Fruit fly (Drosophila melanogaster) whole organism, prepupa: Measurements from ENCODE around the gene CG12057.

ENCODE experiments used
- CG10631 ChIP-seq: fragments of 200-800 bp; sonication (Bioruptor generic); optimal IDR thresholded peaks from 2 replicates; lab custom pipeline; 2016; ENCODE audit warnings: missing biosample characterization, missing genetic modification characterization
- CG10669 ChIP-seq: fragments of 200-800 bp; sonication (Bioruptor generic); optimal IDR thresholded peaks from 3 replicates; lab custom pipeline; 2018; ENCODE audit warnings: missing biosample characterization, mild to moderate bottlenecking, missing genetic modification characterization, moderate library complexity
- CG11294 ChIP-seq: fragments of 200-800 bp; sonication (Bioruptor generic); IDR thresholded peaks from 2 replicates; pipeline ENCODE4 v1.3.6; 2022; ENCODE audit warnings: missing biosample characterization, missing genetic modification characterization
- CG11902 ChIP-seq: fragments of 200-800 bp; sonication (Bioruptor generic); optimal IDR thresholded peaks from 3 replicates; lab custom pipeline; 2016; ENCODE audit warnings: missing biosample characterization, missing genetic modification characterization
- CG15336 ChIP-seq: fragments of 200-800 bp; sonication (Bioruptor generic); IDR thresholded peaks from 2 replicates; pipeline ENCODE4 v1.3.6; 2022; ENCODE audit warnings: missing biosample characterization, missing genetic modification characterization
- CG16779 ChIP-seq: fragments of 200-800 bp; sonication (Bioruptor generic); optimal IDR thresholded peaks from 3 replicates; lab custom pipeline; 2017; ENCODE audit warnings: missing biosample characterization, mild to moderate bottlenecking, missing genetic modification characterization
- CG3032 ChIP-seq: fragments of 200-800 bp; optimal IDR thresholded peaks from 2 replicates; lab custom pipeline; 2019; ENCODE audit warnings: missing biosample characterization, mild to moderate bottlenecking, missing genetic modification characterization, moderate library complexity
- CG31627 ChIP-seq: fragments of 200-800 bp; sonication (Bioruptor generic); optimal IDR thresholded peaks from 3 replicates; lab custom pipeline; 2016; ENCODE audit warnings: missing biosample characterization, missing genetic modification characterization
- CG32006 ChIP-seq: fragments of 200-800 bp; sonication (Bioruptor generic); optimal IDR thresholded peaks from 3 replicates; lab custom pipeline; 2017; ENCODE audit warnings: missing biosample characterization, mild to moderate bottlenecking, missing genetic modification characterization
- CG34406 ChIP-seq: fragments of 200-800 bp; sonication (Bioruptor generic); optimal IDR thresholded peaks from 3 replicates; lab custom pipeline; 2016; ENCODE audit warnings: missing biosample characterization, missing genetic modification characterization
- CG6163 ChIP-seq: fragments of 200-800 bp; sonication (Bioruptor generic); IDR thresholded peaks from 3 replicates; pipeline ENCODE4 v1.3.6; 2022; ENCODE audit warnings: missing biosample characterization, missing genetic modification characterization
- CG6276 ChIP-seq: fragments of 200-800 bp; sonication (Bioruptor generic); optimal IDR thresholded peaks from 2 replicates; lab custom pipeline; 2017; ENCODE audit warnings: missing biosample characterization, mild to moderate bottlenecking, missing genetic modification characterization
- CG6792 ChIP-seq: fragments of 200-800 bp; sonication (Bioruptor generic); optimal IDR thresholded peaks from 3 replicates; lab custom pipeline; 2016; ENCODE audit warnings: missing biosample characterization, missing genetic modification characterization
- CG8319 ChIP-seq: fragments of 200-800 bp; sonication (Bioruptor generic); optimal IDR thresholded peaks from 3 replicates; lab custom pipeline; 2016; ENCODE audit warnings: missing biosample characterization, missing genetic modification characterization
- CG8632 ChIP-seq: fragments of 200-800 bp; sonication (Bioruptor generic); optimal IDR thresholded peaks from 3 replicates; lab custom pipeline; 2016; ENCODE audit warnings: missing biosample characterization, missing genetic modification characterization
- Eip75B ChIP-seq: fragments of 200-800 bp; sonication (Bioruptor generic); optimal IDR thresholded peaks from 3 replicates; lab custom pipeline; 2016; ENCODE audit warnings: missing biosample characterization, missing genetic modification characterization
- Eip78C ChIP-seq: fragments of 200-800 bp; sonication (Bioruptor generic); peaks from one replicate; lab custom pipeline; 2016; ENCODE audit warnings: missing biosample characterization, missing genetic modification characterization
- Hr38 ChIP-seq: sonication (Bioruptor generic); optimal IDR thresholded peaks from 2 replicates; lab custom pipeline; 2016; ENCODE audit warnings: missing biosample characterization, missing genetic modification characterization
- Hr4 ChIP-seq: fragments of 200-800 bp; sonication (Bioruptor generic); optimal IDR thresholded peaks from 3 replicates; lab custom pipeline; 2016; ENCODE audit warnings: missing biosample characterization, missing genetic modification characterization
- Lpt ChIP-seq: fragments of 200-800 bp; sonication (Bioruptor generic); optimal IDR thresholded peaks from 3 replicates; lab custom pipeline; 2016; ENCODE audit warnings: missing biosample characterization, missing genetic modification characterization
- OdsH ChIP-seq: fragments of 200-800 bp; sonication (Bioruptor generic); optimal IDR thresholded peaks from 3 replicates; lab custom pipeline; 2016; ENCODE audit warnings: missing biosample characterization, missing genetic modification characterization
- Smox ChIP-seq: fragments of 200-800 bp; sonication (Bioruptor generic); optimal IDR thresholded peaks from 3 replicates; lab custom pipeline; 2016; ENCODE audit warnings: missing biosample characterization, missing genetic modification characterization
- Sox102F ChIP-seq: fragments of 200-800 bp; sonication (Bioruptor generic); optimal IDR thresholded peaks from 2 replicates; lab custom pipeline; 2016; ENCODE audit warnings: missing biosample characterization, mild to moderate bottlenecking, missing genetic modification characterization
- Sox14 ChIP-seq: fragments of 200-800 bp; sonication (Bioruptor generic); optimal IDR thresholded peaks from 3 replicates; lab custom pipeline; 2016; ENCODE audit warnings: missing biosample characterization, missing genetic modification characterization
- achi ChIP-seq: fragments of 200-800 bp; sonication (Bioruptor generic); optimal IDR thresholded peaks from 3 replicates; lab custom pipeline; 2016; ENCODE audit warnings: missing biosample characterization, missing genetic modification characterization
- acj6 ChIP-seq: fragments of 200-800 bp; sonication (Bioruptor generic); optimal IDR thresholded peaks from 3 replicates; lab custom pipeline; 2016; ENCODE audit warnings: missing biosample characterization, missing genetic modification characterization
- cyc ChIP-seq: fragments of 200-800 bp; sonication (Bioruptor generic); optimal IDR thresholded peaks from 3 replicates; lab custom pipeline; 2016; ENCODE audit warnings: missing biosample characterization, missing genetic modification characterization
- eg ChIP-seq: fragments of 200-800 bp; sonication (Bioruptor generic); IDR thresholded peaks from 3 replicates; pipeline ENCODE4 v1.3.6; 2022; ENCODE audit warnings: missing biosample characterization, missing genetic modification characterization
- fkh ChIP-seq: fragments of 200-800 bp; sonication (Bioruptor generic); optimal IDR thresholded peaks from 3 replicates; lab custom pipeline; 2017; ENCODE audit warnings: missing biosample characterization, mild to moderate bottlenecking, missing genetic modification characterization, moderate library complexity
- net ChIP-seq: fragments of 200-800 bp; sonication (Bioruptor generic); optimal IDR thresholded peaks from 3 replicates; lab custom pipeline; 2016; ENCODE audit warnings: missing biosample characterization, missing genetic modification characterization
- salr ChIP-seq, 2 experiments: fragments of 200-800 bp; sonication (Bioruptor generic); optimal IDR thresholded peaks; 3 replicates each; lab custom pipeline; 2016 to 2018; ENCODE audit warnings: missing biosample characterization in 2 of 2, missing genetic modification characterization in 2 of 2, mild to moderate bottlenecking in 1 of 2
- ss ChIP-seq, 2 experiments: fragments of 200-800 bp; sonication (Bioruptor generic); optimal IDR thresholded peaks; 2 replicates in 1 of 2; 3 replicates in 1 of 2; lab custom pipeline; 2017 to 2018; ENCODE audit warnings: mild to moderate bottlenecking in 2 of 2, missing biosample characterization in 2 of 2, missing genetic modification characterization in 2 of 2, moderate library complexity in 1 of 2
- topi ChIP-seq: fragments of 200-800 bp; sonication (Bioruptor generic); optimal IDR thresholded peaks from 3 replicates; lab custom pipeline; 2016; ENCODE audit warnings: missing biosample characterization, missing genetic modification characterization
- vri ChIP-seq: fragments of 200-800 bp; sonication (Bioruptor generic); optimal IDR thresholded peaks from 3 replicates; lab custom pipeline; 2016; ENCODE audit warnings: missing biosample characterization, mild to moderate bottlenecking, missing genetic modification characterization

CG12057 gene

dm6 chrX:9223182-9223581 is 31.7 kb downstream of the CG12057 start, which contains the start of gene t:
Gene t, minus strand, starts transcription at chrX:9223257.
- TF ChIP-seq Hr38 (GFP tag; lab: Kevin White, UChicago) (no peak), CG32006 (GFP tag; lab: Kevin White, UChicago) (peak; percentile 42), Sox102F (GFP tag; lab: Kevin White, UChicago) (no peak), CG6163 (GFP tag; lab: Robert Waterston, UW) (0 out of 3 replicates have a peak, but pooled peaks have one; percentile 31), eg (GFP tag; lab: Robert Waterston, UW) (peak; percentile 46; the same call in 1 of the 3 replicates), CG16779 (tag; lab: Kevin White, UChicago) (peak; percentile 16), salr (GFP tag; optimal IDR thresholded peaks at IDR 0.05; lab: Kevin White, UChicago) (no peak), CG11902 (no peak), Eip78C (GFP tag; lab: Kevin White, UChicago) (peak; percentile 67), CG6276 (peak; percentile 37), CG11294 (peak; percentile 35; the same call in 1 of the 2 replicates), Hr4 (GFP tag; lab: Kevin White, UChicago) (peak; percentile 2), CG15336 (GFP tag; lab: Robert Waterston, UW) (peak; percentile 50)
- TF ChIP-seq, all 60 proteins: peak for 9

- no peak for TF ChIP-seq achi (GFP tag; lab: Kevin White, UChicago)
These were observed 33.0 kb downstream of the CG12057 start for dm6 chrX:9224423-9224822.

DNA sequence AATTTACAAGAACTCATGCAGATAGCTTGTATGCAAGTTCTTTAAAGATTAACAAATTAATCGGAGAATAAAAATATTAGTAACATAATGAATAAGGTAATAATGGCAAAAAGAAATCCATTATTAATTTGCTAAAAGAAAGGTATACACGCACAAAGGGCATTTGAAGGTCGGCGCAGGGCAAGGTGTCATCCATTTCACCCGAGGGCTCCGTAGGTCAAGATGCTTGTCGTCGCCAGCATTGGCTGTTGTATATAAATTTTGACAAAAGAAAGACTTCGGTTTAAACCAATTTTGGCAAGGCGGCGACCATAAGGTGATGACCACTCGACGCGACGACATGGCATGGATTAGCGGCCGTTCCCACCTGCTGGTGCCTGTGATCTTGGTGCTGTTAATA is 33.7 kb downstream of the CG12057 start, which contains the start of gene CG15370:
Gene CG15370 (plus strand): TSS at position 301 of the 400 bp plus-strand sequence.
- TF ChIP-seq CG10669 (no peak), CG8632 (GFP tag; lab: Kevin White, UChicago) (no peak), Eip75B (GFP tag; lab: Kevin White, UChicago) (no peak), eg (GFP tag; lab: Robert Waterston, UW) (no peak), CG11902 (no peak), CG3032 (tag; lab: Kevin White, UChicago) (no peak), Smox (GFP tag; lab: Kevin White, UChicago) (no peak), CG15336 (GFP tag; lab: Robert Waterston, UW) (no peak), ss (GFP tag; optimal IDR thresholded peaks at IDR 0.05; lab: Kevin White, UChicago) (no peak)

DNA sequence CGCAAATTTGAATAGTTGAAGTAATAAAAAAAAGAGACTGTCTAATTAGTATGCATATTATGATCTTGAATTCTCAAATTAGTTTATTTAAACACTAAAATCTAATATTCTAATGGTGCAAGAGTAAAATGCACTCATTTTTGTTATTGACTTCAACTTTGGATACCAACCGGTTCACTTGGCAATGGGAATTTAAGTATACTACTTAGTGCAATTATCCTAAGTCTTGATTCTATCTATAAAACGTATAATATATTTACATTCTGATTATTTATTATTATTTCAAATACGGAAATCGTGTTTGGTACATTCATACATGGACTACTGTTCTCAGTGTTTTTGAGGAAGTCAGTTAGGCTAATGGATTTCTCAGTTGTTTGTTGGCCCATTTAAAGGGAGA is 35.4 kb downstream of the CG12057 start, which contains the start of gene Gr8a:
Gene Gr8a (plus strand): TSS at position 301 of the 400 bp plus-strand sequence.
- no peak for TF ChIP-seq CG10631 (GFP tag; lab: Kevin White, UChicago)
- TF ChIP-seq CG8319 (GFP tag; lab: Kevin White, UChicago), result no peak
- no peak for TF ChIP-seq CG6792 (GFP tag; lab: Kevin White, UChicago)
- TF ChIP-seq vri (GFP tag; lab: Kevin White, UChicago), result no peak
- TF ChIP-seq CG34406 (GFP tag; lab: Kevin White, UChicago), result no peak
- no peak for TF ChIP-seq fkh (GFP tag; lab: Kevin White, UChicago)
- TF ChIP-seq OdsH, result no peak
- TF ChIP-seq cyc (GFP tag; lab: Kevin White, UChicago), result no peak
- TF ChIP-seq CG3032 (tag; lab: Kevin White, UChicago), result no peak
- TF ChIP-seq CG8632 (GFP tag; lab: Kevin White, UChicago), result no peak
- TF ChIP-seq topi (GFP tag; lab: Kevin White, UChicago), result no peak

- TF ChIP-seq CG11902 (no peak), CG6163 (GFP tag; lab: Robert Waterston, UW) (no peak), acj6 (GFP tag; lab: Kevin White, UChicago) (no peak), CG34406 (GFP tag; lab: Kevin White, UChicago) (no peak), net (no peak), Sox14 (GFP tag; lab: Kevin White, UChicago) (no peak), CG10669 (no peak), CG31627 (GFP tag; lab: Kevin White, UChicago) (no peak), topi (GFP tag; lab: Kevin White, UChicago) (no peak), Lpt (GFP tag; lab: Kevin White, UChicago) (no peak)
These were observed 40.7 kb downstream of the CG12057 start, which contains the start of gene CG12121 for dm6 chrX:9232199-9232598. Gene CG12121, minus strand, starts transcription at chrX:9232378.
